1 fruit fly cellular context compared by ENCODE assay signal in the genomic region with DNA sequence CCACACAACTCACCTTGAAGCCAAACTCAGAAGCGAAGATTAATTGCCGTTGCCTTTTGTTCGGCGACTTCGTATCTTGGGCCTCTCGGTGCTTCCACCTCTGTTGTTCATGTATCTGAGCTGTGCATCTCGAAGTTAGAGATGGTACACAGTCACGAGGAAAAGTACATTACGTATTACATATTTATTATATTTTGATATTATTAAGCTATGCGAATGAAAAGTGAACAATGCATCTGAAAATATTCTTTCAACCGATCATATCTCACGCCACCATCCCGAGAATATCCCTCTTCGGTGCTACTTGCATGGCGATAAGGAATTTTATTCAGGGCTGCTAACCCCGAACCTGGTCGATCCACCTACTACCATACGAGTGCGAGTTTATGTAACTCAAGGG.
A peak's percentile ranks its signal among the peaks of the same experiment; 100 is the strongest.
TF ChIP-seq lines count a peak whose summit lies in the region.

No protein-coding gene starts in this region.

TF ChIP-seq in whole organism, embryonic, 481 proteins besides CTCF, POLR2A, EP300 and RAD21 (continued from another document and continues in another):
- TF ChIP-seq Tbp (GFP tag; optimal IDR thresholded peaks at IDR 0.05; lab: Kevin White, UChicago) (no peak), CG3847 (GFP tag; IDR thresholded peaks at IDR 0.05; lab: Robert Waterston, UW) (no peak), CG7357 (GFP tag; IDR thresholded peaks at IDR 0.05; lab: Robert Waterston, UW) (no peak), Sry-δ (GFP tag; optimal IDR thresholded peaks at IDR 0.05; lab: Kevin White, UChicago) (peak; percentile 12), hbn (GFP tag; IDR thresholded peaks at IDR 0.05; lab: Robert Waterston, UW; ENCODE audit: partially characterized antibody) (no peak), CG9609 (GFP tag; optimal IDR thresholded peaks at IDR 0.05; lab: Kevin White, UChicago) (no peak), CG12744 (GFP tag; optimal IDR thresholded peaks at IDR 0.05; lab: Kevin White, UChicago) (no peak), en (GFP tag; optimal IDR thresholded peaks at IDR 0.05; lab: Kevin White, UChicago) (no peak), bsh (GFP tag; optimal IDR thresholded peaks at IDR 0.05; lab: Kevin White, UChicago) (peak in 1 of 2 experiments; percentile 53), CG8290 (GFP tag; optimal IDR thresholded peaks at IDR 0.05; lab: Kevin White, UChicago) (no peak), CG8290 (tag; optimal IDR thresholded peaks at IDR 0.05; lab: Kevin White, UChicago) (no peak), wdn (GFP tag; IDR thresholded peaks at IDR 0.05; lab: Robert Waterston, UW) (no peak), amos (GFP tag; IDR thresholded peaks at IDR 0.05; lab: Robert Waterston, UW; ENCODE audit: partially characterized antibody) (peak; percentile 31; the same call in 1 of the 2 replicates), sim (GFP tag; IDR thresholded peaks at IDR 0.05; lab: Robert Waterston, UW) (no peak), sna (GFP tag; IDR thresholded peaks at IDR 0.05; lab: Robert Waterston, UW; ENCODE audit: partially characterized antibody) (peak; percentile 24; the same call in 1 of the 2 replicates), lilli (GFP tag; optimal IDR thresholded peaks at IDR 0.05; lab: Kevin White, UChicago) (no peak), oc (tag; optimal IDR thresholded peaks at IDR 0.05; lab: Kevin White, UChicago) (no peak), ken (GFP tag; IDR thresholded peaks at IDR 0.05; lab: Robert Waterston, UW) (peak; percentile 48; the same call in 1 of the 3 replicates), CG15269 (tag; optimal IDR thresholded peaks at IDR 0.05; lab: Kevin White, UChicago) (no peak), CG10959 (GFP tag; IDR thresholded peaks at IDR 0.05; lab: Robert Waterston, UW) (peak; percentile 41; the same call in 1 of the 2 replicates), lbe (GFP tag; optimal IDR thresholded peaks at IDR 0.05; lab: Kevin White, UChicago) (peak; percentile 87), D (optimal IDR thresholded peaks at IDR 0.05; lab: Kevin White, UChicago) (no peak), D (GFP tag; optimal IDR thresholded peaks at IDR 0.05; lab: Kevin White, UChicago) (peak; percentile 20), dan (GFP tag; IDR thresholded peaks at IDR 0.05; lab: Robert Waterston, UW) (no peak), CG8359 (GFP tag; optimal IDR thresholded peaks at IDR 0.05; lab: Kevin White, UChicago; ENCODE audit: borderline replicate concordance) (no peak), CG12236 (GFP tag; optimal IDR thresholded peaks at IDR 0.05; lab: Kevin White, UChicago) (no peak), CG15601 (tag; optimal IDR thresholded peaks at IDR 0.05; lab: Kevin White, UChicago) (no peak), Aef1 (GFP tag; IDR thresholded peaks at IDR 0.05; lab: Robert Waterston, UW) (no peak), CG42726 (GFP tag; IDR thresholded peaks at IDR 0.05; lab: Robert Waterston, UW; ENCODE audit: partially characterized antibody) (no peak), Atf6 (GFP tag; IDR thresholded peaks at IDR 0.05; lab: Robert Waterston, UW) (no peak), chinmo (GFP tag; IDR thresholded peaks at IDR 0.05; lab: Robert Waterston, UW; ENCODE audit: partially characterized antibody) (no peak), CG10543 (GFP tag; optimal IDR thresholded peaks at IDR 0.05; lab: Kevin White, UChicago) (no peak), nerfin-2 (GFP tag; IDR thresholded peaks at IDR 0.05; lab: Robert Waterston, UW; ENCODE audit: partially characterized antibody) (no peak), Dbx (GFP tag; IDR thresholded peaks at IDR 0.05; lab: Robert Waterston, UW) (no peak), Chrac-16 (GFP tag; optimal IDR thresholded peaks at IDR 0.05; lab: Kevin White, UChicago) (no peak), Atf3 (GFP tag; optimal IDR thresholded peaks at IDR 0.05; lab: Kevin White, UChicago) (no peak), CG1529 (GFP tag; optimal IDR thresholded peaks at IDR 0.05; lab: Kevin White, UChicago) (peak; percentile 41), crol (GFP tag; IDR thresholded peaks at IDR 0.05; lab: Robert Waterston, UW) (no peak; the same call in 1 of the 2 replicates), CG11247 (GFP tag; IDR thresholded peaks at IDR 0.05; lab: Robert Waterston, UW) (no peak), caup (GFP tag; optimal IDR thresholded peaks at IDR 0.05; lab: Kevin White, UChicago; ENCODE audit: severe bottlenecking) (no peak), tgo (GFP tag; IDR thresholded peaks at IDR 0.05; lab: Robert Waterston, UW) (no peak), CG43689 (GFP tag; IDR thresholded peaks at IDR 0.05; lab: Robert Waterston, UW) (no peak), CG17568 (GFP tag; optimal IDR thresholded peaks at IDR 0.05; lab: Kevin White, UChicago) (no peak), CG9817 (tag; optimal IDR thresholded peaks at IDR 0.05; lab: Kevin White, UChicago) (no peak), Gsc (GFP tag; IDR thresholded peaks at IDR 0.05; lab: Robert Waterston, UW) (no peak), sens-2 (GFP tag; IDR thresholded peaks at IDR 0.05; lab: Robert Waterston, UW) (0 out of 2 replicates have a peak, but pooled peaks have one; percentile 33), CG9215 (GFP tag; IDR thresholded peaks at IDR 0.05; lab: Robert Waterston, UW) (no peak), Nf-YA (GFP tag; IDR thresholded peaks at IDR 0.05; lab: Robert Waterston, UW) (no peak), dimm (GFP tag; IDR thresholded peaks at IDR 0.05; lab: Robert Waterston, UW) (no peak), repo (GFP tag; optimal IDR thresholded peaks at IDR 0.05; lab: Kevin White, UChicago) (no peak), Xbp1 (GFP tag; optimal IDR thresholded peaks at IDR 0.05; lab: Kevin White, UChicago) (peak; percentile 11), dmrt11E (tag; optimal IDR thresholded peaks at IDR 0.05; lab: Kevin White, UChicago) (peak; percentile 61), CG14667 (GFP tag; IDR thresholded peaks at IDR 0.05; lab: Robert Waterston, UW) (no peak), h (optimal IDR thresholded peaks at IDR 0.05; lab: Kevin White, UChicago) (no peak), trem (tag; optimal IDR thresholded peaks at IDR 0.05; lab: Kevin White, UChicago) (peak; percentile 37), fd96Cb (tag; optimal IDR thresholded peaks at IDR 0.05; lab: Kevin White, UChicago) (no peak), CG4617 (GFP tag; optimal IDR thresholded peaks at IDR 0.05; lab: Kevin White, UChicago; ENCODE audit: borderline replicate concordance) (no peak), CG10462 (GFP tag; optimal IDR thresholded peaks at IDR 0.05; lab: Kevin White, UChicago) (no peak), hth (optimal IDR thresholded peaks at IDR 0.05; lab: Kevin White, UChicago) (no peak), Dp (GFP tag; optimal IDR thresholded peaks at IDR 0.05; lab: Kevin White, UChicago) (no peak), CG9876 (GFP tag; optimal IDR thresholded peaks at IDR 0.05; lab: Kevin White, UChicago) (no peak), Dad (GFP tag; optimal IDR thresholded peaks at IDR 0.05; lab: Kevin White, UChicago) (no peak), Dip2 (GFP tag; IDR thresholded peaks at IDR 0.05; lab: Robert Waterston, UW) (no peak), Mad (GFP tag; optimal IDR thresholded peaks at IDR 0.05; lab: Kevin White, UChicago) (no peak), so (GFP tag; IDR thresholded peaks at IDR 0.05; lab: Robert Waterston, UW) (no peak), Jarid2 (GFP tag; optimal IDR thresholded peaks at IDR 0.05; lab: Kevin White, UChicago) (no peak), CG16813 (GFP tag; IDR thresholded peaks at IDR 0.05; lab: Robert Waterston, UW; ENCODE audit: partially characterized antibody) (0 out of 3 replicates have a peak, but pooled peaks have one; percentile 44), wek (GFP tag; optimal IDR thresholded peaks at IDR 0.05; lab: Kevin White, UChicago) (no peak), CG6654 (GFP tag; optimal IDR thresholded peaks at IDR 0.05; lab: Kevin White, UChicago) (no peak), onecut (GFP tag; IDR thresholded peaks at IDR 0.05; lab: Robert Waterston, UW) (0 out of 2 replicates have a peak, but pooled peaks have one; percentile 9), seq (GFP tag; IDR thresholded peaks at IDR 0.05; lab: Robert Waterston, UW) (no peak), ERR (GFP tag; optimal IDR thresholded peaks at IDR 0.05; lab: Kevin White, UChicago) (no peak), ATbp (GFP tag; optimal IDR thresholded peaks at IDR 0.05; lab: Kevin White, UChicago) (no peak), gt (GFP tag; IDR thresholded peaks at IDR 0.05; lab: Robert Waterston, UW) (no peak), HLH3B (GFP tag; IDR thresholded peaks at IDR 0.05; lab: Robert Waterston, UW) (peak; percentile 41; the same call in 1 of the 2 replicates), Vsx1 (GFP tag; optimal IDR thresholded peaks at IDR 0.05; lab: Kevin White, UChicago) (no peak), CG32767 (GFP tag; IDR thresholded peaks at IDR 0.05; lab: Robert Waterston, UW) (no peak), CG3163 (GFP tag; optimal IDR thresholded peaks at IDR 0.05; lab: Kevin White, UChicago) (no peak), Hey (tag; optimal IDR thresholded peaks at IDR 0.05; lab: Kevin White, UChicago) (no peak), Lhr (GFP tag; optimal IDR thresholded peaks at IDR 0.05; lab: Kevin White, UChicago) (no peak), Six4 (GFP tag; optimal IDR thresholded peaks at IDR 0.05; lab: Kevin White, UChicago) (peak; percentile 7), CG8924 (tag; optimal IDR thresholded peaks at IDR 0.05; lab: Kevin White, UChicago) (peak; percentile 30), Lpt (GFP tag; optimal IDR thresholded peaks at IDR 0.05; lab: Kevin White, UChicago) (no peak), Ada2b (GFP tag; IDR thresholded peaks at IDR 0.05; lab: Robert Waterston, UW) (0 out of 2 replicates have a peak, but pooled peaks have one; percentile 16), Bdp1 (GFP tag; optimal IDR thresholded peaks at IDR 0.05; lab: Kevin White, UChicago) (no peak), Hr3 (GFP tag; optimal IDR thresholded peaks at IDR 0.05; lab: Kevin White, UChicago) (no peak), az2 (GFP tag; optimal IDR thresholded peaks at IDR 0.05; lab: Kevin White, UChicago) (no peak), CG7556 (GFP tag; optimal IDR thresholded peaks at IDR 0.05; lab: Kevin White, UChicago) (peak; percentile 44), slou (GFP tag; optimal IDR thresholded peaks at IDR 0.05; lab: Kevin White, UChicago) (no peak), CG1792 (GFP tag; optimal IDR thresholded peaks at IDR 0.05; lab: Kevin White, UChicago) (no peak), CG16779 (GFP tag; IDR thresholded peaks at IDR 0.05; lab: Robert Waterston, UW) (no peak), CG6854 (GFP tag; optimal IDR thresholded peaks at IDR 0.05; lab: Kevin White, UChicago) (no peak), Dip3 (GFP tag; optimal IDR thresholded peaks at IDR 0.05; lab: Kevin White, UChicago) (no peak), bowl (GFP tag; IDR thresholded peaks at IDR 0.05; lab: Robert Waterston, UW) (no peak), ro (GFP tag; IDR thresholded peaks at IDR 0.05; lab: Robert Waterston, UW) (no peak), CG10431 (GFP tag; optimal IDR thresholded peaks at IDR 0.05; lab: Kevin White, UChicago) (no peak), MBD-R2 (GFP tag; IDR thresholded peaks at IDR 0.05; lab: Robert Waterston, UW) (no peak), Usf (GFP tag; optimal IDR thresholded peaks at IDR 0.05; lab: Kevin White, UChicago) (no peak), Myb (GFP tag; optimal IDR thresholded peaks at IDR 0.05; lab: Kevin White, UChicago) (no peak), CG11695 (GFP tag; IDR thresholded peaks at IDR 0.05; lab: Robert Waterston, UW) (no peak), ap (GFP tag; IDR thresholded peaks at IDR 0.05; lab: Robert Waterston, UW) (no peak), CrebB (tag; optimal IDR thresholded peaks at IDR 0.05; lab: Kevin White, UChicago) (no peak), CG18619 (GFP tag; optimal IDR thresholded peaks at IDR 0.05; lab: Kevin White, UChicago) (no peak), Doc3 (GFP tag; IDR thresholded peaks at IDR 0.05; lab: Robert Waterston, UW; ENCODE audit: partially characterized antibody) (0 out of 3 replicates have a peak, but pooled peaks have one; percentile 24), CG8944 (GFP tag; optimal IDR thresholded peaks at IDR 0.05; lab: Kevin White, UChicago) (no peak), kni (GFP tag; optimal IDR thresholded peaks at IDR 0.05; lab: Kevin White, UChicago) (no peak), Hr51 (GFP tag; optimal IDR thresholded peaks at IDR 0.05; lab: Kevin White, UChicago) (no peak), CG7786 (GFP tag; optimal IDR thresholded peaks at IDR 0.05; lab: Kevin White, UChicago) (no peak), ara (GFP tag; IDR thresholded peaks at IDR 0.05; lab: Robert Waterston, UW) (peak; percentile 59), Optix (GFP tag; IDR thresholded peaks at IDR 0.05; lab: Robert Waterston, UW) (no peak), BEAF-32 (GFP tag; optimal IDR thresholded peaks at IDR 0.05; lab: Kevin White, UChicago) (peak; percentile 58), sob (GFP tag; IDR thresholded peaks at IDR 0.05; lab: Robert Waterston, UW) (no peak), Sin3A (optimal IDR thresholded peaks at IDR 0.05; lab: Kevin White, UChicago) (no peak), exex (tag; optimal IDR thresholded peaks at IDR 0.05; lab: Kevin White, UChicago) (no peak), cwo (GFP tag; optimal IDR thresholded peaks at IDR 0.05; lab: Kevin White, UChicago) (no peak), CG12659 (GFP tag; optimal IDR thresholded peaks at IDR 0.05; lab: Kevin White, UChicago) (no peak), CG11504 (tag; optimal IDR thresholded peaks at IDR 0.05; lab: Kevin White, UChicago) (peak; percentile 49), NfI (GFP tag; optimal IDR thresholded peaks at IDR 0.05; lab: Kevin White, UChicago) (peak; percentile 2), Sox102F (GFP tag; optimal IDR thresholded peaks at IDR 0.05; lab: Kevin White, UChicago) (peak; percentile 35), wor (GFP tag; IDR thresholded peaks at IDR 0.05; lab: Robert Waterston, UW) (no peak), CG9797 (GFP tag; optimal IDR thresholded peaks at IDR 0.05; lab: Kevin White, UChicago) (no peak), NFAT (GFP tag; IDR thresholded peaks at IDR 0.05; lab: Robert Waterston, UW) (no peak), bcd (GFP tag; optimal IDR thresholded peaks at IDR 0.05; lab: Kevin White, UChicago) (no peak), CG17328 (GFP tag; IDR thresholded peaks at IDR 0.05; lab: Robert Waterston, UW) (peak; percentile 47; the same call in 1 of the 2 replicates), CG33557 (GFP tag; optimal IDR thresholded peaks at IDR 0.05; lab: Kevin White, UChicago) (peak; percentile 46), CG11696 (GFP tag; IDR thresholded peaks at IDR 0.05; lab: Robert Waterston, UW) (no peak), sqz (GFP tag; optimal IDR thresholded peaks at IDR 0.05; lab: Kevin White, UChicago) (no peak), sens (GFP tag; lab: Kevin White, UChicago) (peak; percentile 82), bab2 (GFP tag; optimal IDR thresholded peaks at IDR 0.05; lab: Kevin White, UChicago) (no peak), CG18764 (GFP tag; optimal IDR thresholded peaks at IDR 0.05; lab: Kevin White, UChicago) (no peak), odd (GFP tag; optimal IDR thresholded peaks at IDR 0.05; lab: Kevin White, UChicago) (no peak)
